Worm (Caenorhabditis elegans) whole organism, early embryonic: ENCODE measurements around the gene rnr-1.

Experiments
- B0310.2 ChIP-seq: sonication (generic microtip); optimal IDR thresholded peaks from 2 replicates; lab custom pipeline; 2016; ENCODE audit warnings: mild to moderate bottlenecking, missing genetic modification characterization, missing compliant biosample characterization
- F13C5.2 ChIP-seq: sonication (generic microtip); optimal IDR thresholded peaks from 2 replicates; lab custom pipeline; 2017; ENCODE audit warnings: mild to moderate bottlenecking, missing genetic modification characterization, inconsistent platforms, missing compliant biosample characterization
- aly-1 ChIP-seq: sonication (generic microtip); optimal IDR thresholded peaks from 2 replicates; lab custom pipeline; 2016; ENCODE audit warnings: missing genetic modification characterization, missing compliant biosample characterization
- ama-1 ChIP-seq: fragments of 150-350 bp; optimal IDR thresholded peaks from 2 replicates; lab custom pipeline; 2014
- ceh-13 ChIP-seq: fragments of 200-800 bp; sonication (Bioruptor generic); optimal IDR thresholded peaks from 2 replicates; lab custom pipeline; 2018; ENCODE audit warnings: mild to moderate bottlenecking, missing genetic modification characterization, missing compliant biosample characterization
- hnd-1 ChIP-seq: sonication (generic microtip); optimal IDR thresholded peaks from 2 replicates; lab custom pipeline; 2016; ENCODE audit warnings: missing genetic modification characterization, missing compliant biosample characterization
- pes-1 ChIP-seq: fragments of 200-800 bp; sonication (Bioruptor generic); IDR thresholded peaks from 2 replicates; pipeline ENCODE4 v1.3.6; 2022; ENCODE audit warnings: missing genetic modification reagents, missing genetic modification characterization, missing compliant biosample characterization
- scrt-1 ChIP-seq: fragments of 200-800 bp; sonication (Bioruptor generic); IDR thresholded peaks from 2 replicates; pipeline ENCODE4 v1.3.6; 2022; ENCODE audit warnings: missing genetic modification characterization, missing compliant biosample characterization
- tbx-11 ChIP-seq: fragments of 200-800 bp; sonication (Bioruptor generic); IDR thresholded peaks from 2 replicates; pipeline ENCODE4 v1.3.6; 2022; ENCODE audit warnings: missing genetic modification characterization, missing compliant biosample characterization
- tbx-37 ChIP-seq: fragments of 200-800 bp; sonication (Bioruptor generic); conservative IDR thresholded peaks from 2 replicates; pipeline ENCODE4 v1.3.6; 2022; ENCODE audit warnings: missing genetic modification reagents, missing genetic modification characterization, missing compliant biosample characterization
- tra-4 ChIP-seq: sonication (generic microtip); optimal IDR thresholded peaks from 2 replicates; lab custom pipeline; 2017; ENCODE audit warnings: missing genetic modification characterization, missing compliant biosample characterization

ce11 chrIII:9247221-9247620, 18.6 kb upstream of the rnr-1 start, which contains the start of gene T02C1.1:
- TF ChIP-seq ceh-13 (GFP tag; lab: Kevin White, UChicago) (no peak), B0310.2 (tag; lab: Kevin White, UChicago) (no peak), hnd-1 (tag; lab: Kevin White, UChicago) (no peak), ama-1 (lab: Kevin White, UChicago) (no peak), F13C5.2 (tag; lab: Kevin White, UChicago) (no peak), tra-4 (tag; lab: Kevin White, UChicago) (no peak), aly-1 (tag; lab: Kevin White, UChicago) (peak; percentile 26), pes-1 (GFP tag; lab: Robert Waterston, UW) (no peak), tbx-37 (GFP tag; lab: Robert Waterston, UW) (no peak), scrt-1 (GFP tag; lab: Robert Waterston, UW) (no peak), tbx-11 (GFP tag; lab: Robert Waterston, UW) (no peak)
